Fruit fly (Drosophila melanogaster): ENCODE data around the gene GstD10.

DNA sequence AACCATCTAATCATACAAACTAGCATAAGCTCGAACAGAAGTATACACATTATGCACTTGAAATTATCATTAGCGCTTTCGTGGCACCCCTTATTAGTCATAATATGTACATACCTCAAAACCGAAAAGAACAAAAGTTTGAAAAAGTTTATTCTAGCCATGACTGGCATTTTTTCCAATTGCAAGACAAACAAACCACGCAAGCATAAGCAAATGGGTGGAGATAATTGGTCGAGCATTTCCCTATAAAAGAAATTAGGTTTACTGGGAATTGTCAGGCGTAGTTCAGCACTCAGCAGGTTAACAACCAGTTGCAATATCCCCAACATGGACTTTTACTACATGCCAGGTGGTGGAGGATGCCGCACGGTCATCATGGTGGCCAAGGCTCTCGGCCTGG lies 6.1 kb upstream of the GstD10 start, which contains the start of gene GstD2:
- TF ChIP-seq br (GFP tag; optimal IDR thresholded peaks at IDR 0.05), result no peak
- TF ChIP-seq CG9705 (GFP tag; optimal IDR thresholded peaks at IDR 0.05), result no peak
- no peak for TF ChIP-seq N (GFP tag; optimal IDR thresholded peaks at IDR 0.05)
- TF ChIP-seq h (GFP tag; optimal IDR thresholded peaks at IDR 0.05), result no peak
- no peak for TF ChIP-seq brk (GFP tag; optimal IDR thresholded peaks at IDR 0.05)
- TF ChIP-seq fru (GFP tag; optimal IDR thresholded peaks at IDR 0.05), result no peak
- TF ChIP-seq usp (GFP tag; optimal IDR thresholded peaks at IDR 0.05), result no peak
- TF ChIP-seq pan (optimal IDR thresholded peaks at IDR 0.05), result no peak
- no peak for TF ChIP-seq Jra (GFP tag; optimal IDR thresholded peaks at IDR 0.05)
- TF ChIP-seq Dif (GFP tag; optimal IDR thresholded peaks at IDR 0.05; ENCODE audit: partially characterized antibody), result no peak
- TF ChIP-seq HLH106 (tag; optimal IDR thresholded peaks at IDR 0.05), result no peak
- TF ChIP-seq ey (GFP tag; optimal IDR thresholded peaks at IDR 0.05), result no peak
- TF ChIP-seq sage (GFP tag; optimal IDR thresholded peaks at IDR 0.05), result no peak
- no peak for TF ChIP-seq dsf (GFP tag; optimal IDR thresholded peaks at IDR 0.05; ENCODE audit: borderline replicate concordance)
